Worm (Caenorhabditis elegans) whole organism, L1 larva: ENCODE data around the gene F40F8.4.

ENCODE experiments used
- ceh-8 ChIP-seq: fragments of 200-800 bp; sonication (Bioruptor generic); optimal IDR thresholded peaks from 2 replicates; lab custom pipeline; 2018; ENCODE audit warnings: mild to moderate bottlenecking, missing genetic modification characterization, moderate library complexity, missing compliant biosample characterization
- elt-2 ChIP-seq: sonication (generic microtip); optimal IDR thresholded peaks from 2 replicates; lab custom pipeline; 2016; ENCODE audit warnings: missing genetic modification characterization, mild to moderate bottlenecking, inconsistent platforms, missing compliant biosample characterization, missing genetic modification reagents
- fos-1 ChIP-seq: fragments of 150-350 bp; optimal IDR thresholded peaks from 2 replicates; lab custom pipeline; 2014; ENCODE audit warnings: missing biosample characterization, missing genetic modification characterization
- isw-1 ChIP-seq: fragments of 200-800 bp; sonication (Bioruptor generic); IDR thresholded peaks from 2 replicates; pipeline ENCODE4 v1.3.6; 2022; ENCODE audit warnings: missing genetic modification characterization, missing compliant biosample characterization
- lin-15B ChIP-seq: fragments of 150-350 bp; sonication (generic microtip); optimal IDR thresholded peaks from 3 replicates; lab custom pipeline; 2014; ENCODE audit warnings: missing biosample characterization, missing genetic modification characterization
- lir-3 ChIP-seq: sonication (generic microtip); optimal IDR thresholded peaks from 2 replicates; lab custom pipeline; 2016; ENCODE audit warnings: mild to moderate bottlenecking, missing genetic modification characterization, moderate library complexity, missing compliant biosample characterization; ENCODE audit not compliant: poor library complexity
- lsy-2 ChIP-seq, 2 experiments: fragments of 150-350 bp; optimal IDR thresholded peaks; 2 replicates each; lab custom pipeline; 2014; ENCODE audit warnings: missing biosample characterization in 2 of 2, missing genetic modification characterization in 2 of 2
- mdl-1 ChIP-seq, 2 experiments: fragments of 150-350 bp; optimal IDR thresholded peaks; 2 replicates each; lab custom pipeline; 2014 to 2017; ENCODE audit warnings: missing biosample characterization in 2 of 2, missing genetic modification characterization in 2 of 2, inconsistent platforms in 1 of 2
- nhr-12 ChIP-seq: sonication (generic microtip); optimal IDR thresholded peaks from 2 replicates; lab custom pipeline; 2017; ENCODE audit warnings: missing biosample characterization, missing genetic modification characterization
- pag-3 ChIP-seq: sonication (generic microtip); optimal IDR thresholded peaks from 2 replicates; lab custom pipeline; 2017; ENCODE audit warnings: missing genetic modification characterization, mild to moderate bottlenecking, missing compliant biosample characterization, antibody characterized with exemption, borderline replicate concordance; ENCODE audit not compliant: insufficient read depth
- unc-130 ChIP-seq: fragments of 150-350 bp; optimal IDR thresholded peaks from 2 replicates; lab custom pipeline; 2017; ENCODE audit warnings: missing biosample characterization, missing genetic modification characterization, inconsistent platforms
- zag-1 ChIP-seq: fragments of 150-350 bp; optimal IDR thresholded peaks from 2 replicates; lab custom pipeline; 2014; ENCODE audit warnings: missing biosample characterization, missing genetic modification characterization

DNA sequence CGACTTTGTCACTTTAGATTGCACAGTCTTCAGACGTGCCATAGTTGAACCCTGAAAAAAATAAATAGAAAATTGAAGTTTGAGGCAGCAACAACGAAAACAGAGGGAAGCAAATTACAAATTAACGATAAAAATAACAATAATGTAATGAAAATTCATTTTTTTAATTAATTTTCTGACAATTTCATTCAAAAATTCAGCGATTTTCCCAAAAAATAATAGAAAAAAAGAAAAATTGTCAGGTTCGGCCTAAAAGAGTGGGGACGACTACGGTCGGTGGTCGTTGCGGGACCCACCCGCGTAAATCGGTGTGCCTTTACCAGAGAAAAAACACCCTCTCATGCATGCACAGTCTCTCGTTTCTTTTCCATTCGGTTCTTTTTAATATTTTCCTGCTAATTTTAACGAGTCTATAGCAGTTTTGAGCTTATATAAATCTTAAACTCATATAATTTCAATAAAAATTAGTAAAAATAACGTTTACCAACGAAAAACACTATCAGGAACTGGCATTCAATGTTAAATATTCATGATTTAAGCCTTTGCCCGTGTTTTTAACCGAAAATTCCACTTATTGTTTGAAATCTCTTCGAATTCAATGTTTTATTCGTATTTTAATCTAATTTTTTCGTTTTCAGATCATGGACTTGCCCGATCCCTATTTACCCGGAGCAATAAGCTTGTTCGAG is 13.6 kb downstream of the F40F8.4 start, which contains the start of the genes rps-9 and lsm-1:
- TF ChIP-seq fos-1 (tag; lab: Kevin White, UChicago), result peak; percentile 42
- TF ChIP-seq lin-15B, result peak; percentile 10
- no peak for TF ChIP-seq elt-2 (tag; lab: Kevin White, UChicago)
- peak; percentile 94 to 98 for TF ChIP-seq lsy-2 (tag; optimal IDR thresholded peaks at IDR 0.05; lab: Kevin White, UChicago)
- TF ChIP-seq zag-1 (tag; lab: Kevin White, UChicago), result no peak
- peak; percentile 26 for TF ChIP-seq lir-3
- peak; percentile 76 for TF ChIP-seq isw-1 (GFP tag; lab: Robert Waterston, UW)
- no peak for TF ChIP-seq ceh-8 (GFP tag; lab: Kevin White, UChicago)
- TF ChIP-seq nhr-12, result no peak
- TF ChIP-seq unc-130 (tag; lab: Kevin White, UChicago), result peak; percentile 33
- peak in 1 of 2 experiments; percentile 8 for TF ChIP-seq mdl-1 (tag; optimal IDR thresholded peaks at IDR 0.05; lab: Kevin White, UChicago)
- TF ChIP-seq pag-3 (tag; lab: Kevin White, UChicago), result no peak
